Fruit fly (Drosophila melanogaster) whole organism, embryonic: ENCODE measurements around the gene CG10068.

Source experiments
- Adf1 ChIP-seq: fragments of 200-800 bp; sonication (Bioruptor generic); IDR thresholded peaks from 2 replicates; pipeline ENCODE4 v1.3.6; 2022; ENCODE audit warnings: missing biosample characterization, missing genetic modification characterization
- B-H1 ChIP-seq: fragments of 200-800 bp; sonication (Bioruptor generic); IDR thresholded peaks from 3 replicates; pipeline ENCODE4 v1.3.6; 2022; ENCODE audit warnings: missing biosample characterization, missing genetic modification characterization
- Bgb ChIP-seq: fragments of 200-800 bp; sonication (Bioruptor generic); IDR thresholded peaks from 2 replicates; pipeline ENCODE4 v1.3.6; 2022; ENCODE audit warnings: missing biosample characterization, missing genetic modification characterization; ENCODE audit not compliant: partially characterized antibody
- C15 ChIP-seq: fragments of 200-800 bp; sonication (Bioruptor generic); IDR thresholded peaks from 3 replicates; pipeline ENCODE4 v1.3.6; 2022; ENCODE audit warnings: missing biosample characterization, missing genetic modification characterization
- CG10654 ChIP-seq: fragments of 200-800 bp; sonication (Bioruptor generic); optimal IDR thresholded peaks from 2 replicates; lab custom pipeline; 2016; ENCODE audit warnings: missing biosample characterization, missing genetic modification characterization
- CG12236 ChIP-seq: fragments of 200-800 bp; sonication (Bioruptor generic); optimal IDR thresholded peaks from 2 replicates; lab custom pipeline; 2016; ENCODE audit warnings: missing biosample characterization, missing genetic modification characterization
- CG13287 ChIP-seq: fragments of 200-800 bp; sonication (Bioruptor generic); IDR thresholded peaks from 2 replicates; pipeline ENCODE4 v1.3.6; 2022; ENCODE audit warnings: missing biosample characterization, missing genetic modification characterization; ENCODE audit not compliant: partially characterized antibody
- CG15073 ChIP-seq: fragments of 200-800 bp; sonication (Bioruptor generic); optimal IDR thresholded peaks from 2 replicates; lab custom pipeline; 2016; ENCODE audit warnings: missing biosample characterization, missing genetic modification characterization
- CG1647 ChIP-seq: fragments of 200-800 bp; sonication (Bioruptor generic); optimal IDR thresholded peaks from 3 replicates; lab custom pipeline; 2016; ENCODE audit warnings: missing biosample characterization, missing genetic modification characterization
- CG18619 ChIP-seq: fragments of 200-800 bp; sonication (Bioruptor generic); optimal IDR thresholded peaks from 3 replicates; lab custom pipeline; 2017; ENCODE audit warnings: missing biosample characterization, mild to moderate bottlenecking, missing genetic modification characterization
- CG2199 ChIP-seq: fragments of 200-800 bp; sonication (Bioruptor generic); IDR thresholded peaks from 3 replicates; pipeline ENCODE4 v1.3.6; 2022; ENCODE audit warnings: missing biosample characterization, missing genetic modification characterization
- CG33557 ChIP-seq: fragments of 200-800 bp; sonication (Bioruptor generic); optimal IDR thresholded peaks from 2 replicates; lab custom pipeline; 2019; ENCODE audit warnings: missing biosample characterization, mild to moderate bottlenecking, missing genetic modification characterization, moderate library complexity
- CG4282 ChIP-seq: fragments of 200-800 bp; sonication (Bioruptor generic); optimal IDR thresholded peaks from 2 replicates; lab custom pipeline; 2016; ENCODE audit warnings: missing biosample characterization, missing genetic modification characterization
- CG4424 ChIP-seq: fragments of 200-800 bp; sonication (Bioruptor generic); optimal IDR thresholded peaks from 3 replicates; lab custom pipeline; 2016; ENCODE audit warnings: missing biosample characterization, missing genetic modification characterization
- CG7745 ChIP-seq: fragments of 200-800 bp; sonication (Bioruptor generic); optimal IDR thresholded peaks from 2 replicates; lab custom pipeline; 2018; ENCODE audit warnings: missing biosample characterization, mild to moderate bottlenecking, missing genetic modification characterization, moderate library complexity
- CG9609 ChIP-seq: fragments of 200-800 bp; sonication (Bioruptor generic); optimal IDR thresholded peaks from 3 replicates; lab custom pipeline; 2016; ENCODE audit warnings: missing biosample characterization, missing genetic modification characterization
- CG9932 ChIP-seq: fragments of 200-800 bp; sonication (Bioruptor generic); IDR thresholded peaks from 2 replicates; pipeline ENCODE4 v1.3.6; 2022; ENCODE audit warnings: missing biosample characterization, missing genetic modification characterization
- CTCF ChIP-seq: fragments of 200-800 bp; sonication (Bioruptor generic); optimal IDR thresholded peaks from 2 replicates; lab custom pipeline; 2017; ENCODE audit warnings: missing biosample characterization, mild to moderate bottlenecking, missing genetic modification characterization, moderate library complexity
- Dek ChIP-seq: fragments of 200-800 bp; sonication (Bioruptor generic); optimal IDR thresholded peaks from 3 replicates; lab custom pipeline; 2019; ENCODE audit warnings: missing biosample characterization, mild to moderate bottlenecking, missing genetic modification characterization, moderate library complexity
- Drgx ChIP-seq: fragments of 200-800 bp; sonication (Bioruptor generic); IDR thresholded peaks from 2 replicates; pipeline ENCODE4 v1.3.6; 2022; ENCODE audit warnings: missing biosample characterization, missing genetic modification characterization
- H2.0 ChIP-seq: fragments of 200-800 bp; sonication (Bioruptor generic); IDR thresholded peaks from 2 replicates; pipeline ENCODE4 v1.3.6; 2022; ENCODE audit warnings: missing biosample characterization, missing genetic modification characterization
- Hey ChIP-seq: fragments of 200-800 bp; sonication (Bioruptor generic); optimal IDR thresholded peaks from 3 replicates; lab custom pipeline; 2018; ENCODE audit warnings: missing biosample characterization, mild to moderate bottlenecking, missing genetic modification characterization
- Hr3 ChIP-seq: fragments of 200-800 bp; sonication (Bioruptor generic); optimal IDR thresholded peaks from 3 replicates; lab custom pipeline; 2016; ENCODE audit warnings: missing biosample characterization, missing genetic modification characterization
- Hr39 ChIP-seq: fragments of >200 bp; optimal IDR thresholded peaks from 2 replicates; lab custom pipeline; 2017
- Kr ChIP-seq: fragments of 200-800 bp; sonication (Bioruptor generic); optimal IDR thresholded peaks from 2 replicates; lab custom pipeline; 2017; ENCODE audit warnings: missing biosample characterization, mild to moderate bottlenecking, missing genetic modification characterization
- Mes4 ChIP-seq: fragments of 200-800 bp; sonication (Bioruptor generic); optimal IDR thresholded peaks from 2 replicates; lab custom pipeline; 2016; ENCODE audit warnings: missing biosample characterization, missing genetic modification characterization
- Mrtf ChIP-seq: fragments of 200-800 bp; sonication (Bioruptor generic); IDR thresholded peaks from 3 replicates; pipeline ENCODE4 v1.3.6; 2022; ENCODE audit warnings: missing biosample characterization, missing genetic modification characterization
- Nf-YB ChIP-seq: fragments of 200-800 bp; sonication (Bioruptor generic); optimal IDR thresholded peaks from 3 replicates; lab custom pipeline; 2019; ENCODE audit warnings: missing biosample characterization, mild to moderate bottlenecking, missing genetic modification characterization, moderate library complexity
- Rx ChIP-seq: fragments of 200-800 bp; sonication (Bioruptor generic); IDR thresholded peaks from 2 replicates; pipeline ENCODE4 v1.3.6; 2022; ENCODE audit warnings: missing biosample characterization, missing genetic modification characterization
- Xrp1 ChIP-seq: fragments of 200-800 bp; sonication (Bioruptor generic); IDR thresholded peaks from 2 replicates; pipeline ENCODE4 v1.3.6; 2022; ENCODE audit warnings: missing biosample characterization, missing genetic modification characterization
- crc ChIP-seq: fragments of 200-800 bp; sonication (Bioruptor generic); optimal IDR thresholded peaks from 2 replicates; lab custom pipeline; 2016; ENCODE audit warnings: missing biosample characterization, missing genetic modification characterization
- ewg ChIP-seq: fragments of 200-800 bp; sonication (Bioruptor generic); optimal IDR thresholded peaks from 3 replicates; lab custom pipeline; 2017; ENCODE audit warnings: mild to moderate bottlenecking, missing biosample characterization, missing genetic modification reagents, missing genetic modification characterization
- eyg ChIP-seq: fragments of 200-800 bp; sonication (Bioruptor generic); optimal IDR thresholded peaks from 3 replicates; lab custom pipeline; 2016; ENCODE audit warnings: missing biosample characterization, missing genetic modification characterization
- fd102C ChIP-seq: fragments of 200-800 bp; sonication (Bioruptor generic); optimal IDR thresholded peaks from 2 replicates; lab custom pipeline; 2018; ENCODE audit warnings: missing biosample characterization, mild to moderate bottlenecking, missing genetic modification characterization, moderate library complexity
- fd96Cb ChIP-seq: fragments of 200-800 bp; sonication (Bioruptor generic); optimal IDR thresholded peaks from 2 replicates; lab custom pipeline; 2018; ENCODE audit warnings: missing biosample characterization, mild to moderate bottlenecking, missing genetic modification characterization, moderate library complexity
- gcm ChIP-seq: fragments of 200-800 bp; sonication (Bioruptor generic); optimal IDR thresholded peaks from 2 replicates; lab custom pipeline; 2019; ENCODE audit warnings: missing biosample characterization, mild to moderate bottlenecking, missing genetic modification characterization, moderate library complexity
- grn ChIP-seq: fragments of 200-800 bp; sonication (Bioruptor generic); optimal IDR thresholded peaks from 3 replicates; lab custom pipeline; 2017; ENCODE audit warnings: missing biosample characterization, missing genetic modification characterization
- lmd ChIP-seq: fragments of 200-800 bp; sonication (Bioruptor generic); IDR thresholded peaks from 2 replicates; pipeline ENCODE4 v1.3.6; 2022; ENCODE audit warnings: missing biosample characterization, missing genetic modification characterization
- lov ChIP-seq, 2 experiments: fragments of 200-800 bp in 1 of 2; fragments of >200 bp in 1 of 2; sonication (Bioruptor generic) in 1 of 2; IDR thresholded peaks in 1 of 2; optimal IDR thresholded peaks in 1 of 2; 2 replicates in 1 of 2; 3 replicates in 1 of 2; pipeline versions ENCODE4 v1.3.6 to Lab custom; 2017 to 2022; ENCODE audit warnings: missing biosample characterization in 1 of 2, missing genetic modification characterization in 1 of 2
- nerfin-1 ChIP-seq: fragments of 200-800 bp; sonication (Bioruptor generic); optimal IDR thresholded peaks from 3 replicates; lab custom pipeline; 2019; ENCODE audit warnings: missing biosample characterization, mild to moderate bottlenecking, missing genetic modification characterization, moderate library complexity
- oc ChIP-seq: fragments of 200-800 bp; sonication (Bioruptor generic); optimal IDR thresholded peaks from 2 replicates; lab custom pipeline; 2018; ENCODE audit warnings: missing biosample characterization, mild to moderate bottlenecking, missing genetic modification characterization, moderate library complexity
- pfk ChIP-seq: fragments of 200-800 bp; sonication (Bioruptor generic); optimal IDR thresholded peaks from 2 replicates; lab custom pipeline; 2018; ENCODE audit warnings: missing biosample characterization, mild to moderate bottlenecking, missing genetic modification characterization, moderate library complexity
- sima ChIP-seq: fragments of 200-800 bp; sonication (Bioruptor generic); optimal IDR thresholded peaks from 2 replicates; lab custom pipeline; 2016; ENCODE audit warnings: missing biosample characterization, missing genetic modification characterization
- sisA ChIP-seq: fragments of 200-800 bp; sonication (Bioruptor generic); IDR thresholded peaks from 2 replicates; pipeline ENCODE4 v1.3.6; 2022; ENCODE audit warnings: missing biosample characterization, missing genetic modification characterization
- ssp ChIP-seq: fragments of 200-800 bp; sonication (Bioruptor generic); IDR thresholded peaks from 2 replicates; pipeline ENCODE4 v1.3.6; 2022; ENCODE audit warnings: missing biosample characterization, missing genetic modification characterization
- stwl ChIP-seq: fragments of 200-800 bp; sonication (Bioruptor generic); optimal IDR thresholded peaks from 3 replicates; lab custom pipeline; 2018; ENCODE audit warnings: missing biosample characterization, mild to moderate bottlenecking, missing genetic modification characterization, moderate library complexity
- tx ChIP-seq: fragments of 200-800 bp; sonication (Bioruptor generic); optimal IDR thresholded peaks from 2 replicates; lab custom pipeline; 2016; ENCODE audit warnings: missing biosample characterization, missing genetic modification characterization

CG10068 gene

dm6 chr3R:7144245-7144904 lies 16.5 kb upstream of the CG10068 start, which contains the start of the genes CG14610 and CG2656 (continued):
- TF ChIP-seq CG2199 (GFP tag; lab: Robert Waterston, UW): peak; percentile 90
- TF ChIP-seq Adf1: 0 out of 2 replicates have a peak, but pooled peaks have one; percentile 16
- TF ChIP-seq ewg (GFP tag; lab: Kevin White, UChicago): peak; percentile 73
- peak; percentile 77 for TF ChIP-seq Bgb (GFP tag; lab: Robert Waterston, UW)
- TF ChIP-seq fd96Cb (tag; lab: Kevin White, UChicago): peak; percentile 37
- TF ChIP-seq eyg (GFP tag; lab: Kevin White, UChicago): peak; percentile 48
- no peak for TF ChIP-seq pfk (GFP tag; lab: Kevin White, UChicago)
- 0 out of 3 replicates have a peak, but pooled peaks have one; percentile 22 for TF ChIP-seq Mrtf (GFP tag; lab: Robert Waterston, UW)
- TF ChIP-seq CG13287 (GFP tag; lab: Robert Waterston, UW): peak; percentile 76
- peak; percentile 86 for TF ChIP-seq CG9609 (GFP tag; lab: Kevin White, UChicago)
- peak; percentile 22; the same call in 1 of the 3 replicates for TF ChIP-seq B-H1
- peak; percentile 74 for TF ChIP-seq CG4424
- TF ChIP-seq lmd (GFP tag; lab: Robert Waterston, UW): peak; percentile 53; the same call in 1 of the 2 replicates
- TF ChIP-seq CG10654: peak; percentile 77
- TF ChIP-seq CG18619 (GFP tag; lab: Kevin White, UChicago): peak; percentile 42
- peak; percentile 50 for TF ChIP-seq CG12236 (GFP tag; lab: Kevin White, UChicago)
- TF ChIP-seq oc (tag; lab: Kevin White, UChicago): no peak
- no peak for TF ChIP-seq CG7745 (tag; lab: Kevin White, UChicago)
- TF ChIP-seq Dek (tag; lab: Kevin White, UChicago): no peak

dm6 chr3R:7142580-7142979 lies 14.8 kb upstream of the CG10068 start:
- TF ChIP-seq grn (peak; percentile 70), Xrp1 (GFP tag; lab: Robert Waterston, UW) (no peak), sisA (GFP tag; lab: Robert Waterston, UW) (no peak), ssp (no peak), C15 (GFP tag; lab: Robert Waterston, UW) (no peak), fd102C (no peak), Rx (0 out of 2 replicates have a peak, but pooled peaks have one; percentile 6), CG33557 (GFP tag; lab: Kevin White, UChicago) (no peak), Hr3 (GFP tag; lab: Kevin White, UChicago) (no peak), Mes4 (GFP tag; lab: Kevin White, UChicago) (no peak)

dm6 chr3R:7139188-7140038 lies 11.6 kb upstream of the CG10068 start:
- TF ChIP-seq Nf-YB (GFP tag; lab: Kevin White, UChicago): peak; percentile 87
- TF ChIP-seq H2.0 (GFP tag; lab: Robert Waterston, UW): no peak
- TF ChIP-seq CG4282 (GFP tag; lab: Kevin White, UChicago): no peak
- no peak for TF ChIP-seq crc (GFP tag; lab: Kevin White, UChicago)
- no peak for TF ChIP-seq CG15073
- no peak for TF ChIP-seq CG9932 (GFP tag; lab: Robert Waterston, UW)
- TF ChIP-seq nerfin-1 (tag; lab: Kevin White, UChicago): peak; percentile 21
- TF ChIP-seq lov (optimal IDR thresholded peaks at IDR 0.05; lab: Kevin White, UChicago): no peak
- TF ChIP-seq lov (GFP tag; IDR thresholded peaks at IDR 0.05; lab: Robert Waterston, UW): 0 out of 3 replicates have a peak, but pooled peaks have one; percentile 12
- TF ChIP-seq CG1647: no peak
- peak; percentile 91 for TF ChIP-seq Hey
- TF ChIP-seq Kr (GFP tag; lab: Kevin White, UChicago): peak; percentile 60
- TF ChIP-seq tx: no peak
- TF ChIP-seq Hr39: peak; percentile 29
- no peak for TF ChIP-seq Drgx (GFP tag; lab: Robert Waterston, UW)
- no peak for TF ChIP-seq stwl (tag; lab: Kevin White, UChicago)
- peak; percentile 85 for TF ChIP-seq CTCF (GFP tag; lab: Kevin White, UChicago)
- TF ChIP-seq gcm (GFP tag; lab: Kevin White, UChicago): peak; percentile 9
- no peak for TF ChIP-seq sima (GFP tag; lab: Kevin White, UChicago)
- TF ChIP-seq lmd (GFP tag; lab: Robert Waterston, UW): no peak
